Fruit fly (Drosophila melanogaster) S2 (cell line): ENCODE measurements around the gene CG15169.

Experiments
- CG8478 ChIP-seq: fragments of >200 bp; optimal IDR thresholded peaks from 2 replicates; lab custom pipeline; 2018
- CTCF ChIP-seq, 2 experiments: fragments of >200 bp; optimal IDR thresholded peaks; 2 replicates each; lab custom pipeline; 2018

DNA sequence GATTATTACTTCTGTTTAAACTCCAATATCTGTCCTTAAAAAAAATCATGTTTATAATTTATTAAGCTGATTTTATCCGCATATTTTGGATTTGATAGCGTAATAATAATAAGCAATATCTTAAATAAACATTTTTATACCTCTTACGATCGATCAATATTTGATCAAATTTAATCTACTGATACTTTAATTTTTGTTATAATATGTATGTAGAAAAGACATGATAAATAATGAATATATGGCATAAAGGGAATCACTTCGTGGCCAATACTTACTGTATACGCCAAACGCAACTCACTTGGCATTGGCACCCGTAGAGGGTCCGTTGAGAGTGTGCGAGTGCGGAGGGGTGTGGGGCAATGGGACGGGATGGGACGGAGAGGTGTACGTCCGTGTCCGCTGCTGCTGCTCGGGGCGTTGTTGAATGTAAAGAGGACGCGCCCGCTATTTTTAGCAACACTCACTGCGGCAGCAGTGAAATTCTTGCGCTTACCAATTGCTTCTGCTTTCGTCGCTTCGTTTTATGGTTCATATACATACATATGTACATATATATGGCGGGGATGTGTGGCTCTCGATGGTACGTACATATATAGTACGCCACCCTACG, 45.4 kb downstream of the CG15169 start:
- TF ChIP-seq CTCF (optimal IDR thresholded peaks at IDR 0.05; lab: Kevin White, UChicago), result no peak
- TF ChIP-seq CG8478 (lab: Kevin White, UChicago), result no peak
